Worm (Caenorhabditis elegans) whole organism, L4 larva: Measurements from ENCODE around the gene pph-1.

Experiments used
- F26F4.8 ChIP-seq: fragments of 200-800 bp; sonication (Bioruptor generic); conservative IDR thresholded peaks from 2 replicates; pipeline ENCODE4 v1.3.6; 2022; ENCODE audit warnings: missing genetic modification characterization, missing compliant biosample characterization
- R02D3.7 ChIP-seq: fragments of 150-350 bp; sonication (generic microtip); optimal IDR thresholded peaks from 3 replicates; lab custom pipeline; 2014; ENCODE audit warnings: missing biosample characterization, missing genetic modification characterization
- T20F7.1 ChIP-seq: fragments of 200-800 bp; sonication (Bioruptor generic); optimal IDR thresholded peaks from 2 replicates; lab custom pipeline; 2018; ENCODE audit warnings: mild to moderate bottlenecking, missing genetic modification characterization, missing compliant biosample characterization
- T26A8.4 ChIP-seq: fragments of 200-800 bp; sonication (Bioruptor generic); IDR thresholded peaks from 2 replicates; pipeline ENCODE4 v1.3.6; 2022; ENCODE audit warnings: missing genetic modification characterization, missing compliant biosample characterization
- ZK337.2 ChIP-seq: fragments of 200-800 bp; sonication (Bioruptor generic); IDR thresholded peaks from 2 replicates; pipeline ENCODE4 v1.3.6; 2022; ENCODE audit warnings: missing genetic modification reagents, missing genetic modification characterization, missing compliant biosample characterization
- aha-1 ChIP-seq: fragments of 150-350 bp; peaks from one replicate; lab custom pipeline; 2014; ENCODE audit warnings: missing biosample characterization, missing genetic modification characterization
- ama-1 ChIP-seq: fragments of 150-350 bp; optimal IDR thresholded peaks from 2 replicates; lab custom pipeline; 2014; ENCODE audit warnings: inconsistent platforms, mixed read lengths
- ceh-32 ChIP-seq: sonication (generic microtip); optimal IDR thresholded peaks from 2 replicates; lab custom pipeline; 2016; ENCODE audit warnings: mild to moderate bottlenecking, missing genetic modification characterization, missing compliant biosample characterization; ENCODE audit not compliant: poor library complexity
- daf-12 ChIP-seq: fragments of 150-350 bp; optimal IDR thresholded peaks from 2 replicates; lab custom pipeline; 2014; ENCODE audit warnings: missing biosample characterization, missing genetic modification reagents, missing genetic modification characterization
- daf-16 ChIP-seq, 3 experiments: sonication (generic microtip); optimal IDR thresholded peaks; 2 replicates each; lab custom pipeline; 2016 to 2017; ENCODE audit warnings: missing genetic modification characterization in 3 of 3, missing genetic modification reagents in 3 of 3, mild to moderate bottlenecking in 2 of 3, missing compliant biosample characterization in 2 of 3, missing biosample characterization in 1 of 3, moderate library complexity in 1 of 3
- daf-19 ChIP-seq: fragments of 200-800 bp; sonication (Bioruptor generic); conservative IDR thresholded peaks from 2 replicates; pipeline ENCODE4 v1.3.6; 2022; ENCODE audit warnings: missing genetic modification characterization, missing compliant biosample characterization
- dmd-6 ChIP-seq: fragments of 200-800 bp; sonication (Bioruptor generic); IDR thresholded peaks from 2 replicates; pipeline ENCODE4 v1.3.6; 2022; ENCODE audit warnings: missing genetic modification reagents, missing genetic modification characterization, missing compliant biosample characterization
- dmd-9 ChIP-seq: fragments of 200-800 bp; sonication (Bioruptor generic); IDR thresholded peaks from 2 replicates; pipeline ENCODE4 v1.3.6; 2022; ENCODE audit warnings: missing genetic modification reagents, missing genetic modification characterization, missing compliant biosample characterization
- dve-1 ChIP-seq: sonication (generic microtip); optimal IDR thresholded peaks from 2 replicates; lab custom pipeline; 2017; ENCODE audit warnings: antibody characterized with exemption, mild to moderate bottlenecking, missing genetic modification characterization, missing compliant biosample characterization; ENCODE audit not compliant: insufficient read depth
- egl-27 ChIP-seq: sonication (generic microtip); optimal IDR thresholded peaks from 3 replicates; lab custom pipeline; 2017; ENCODE audit warnings: missing biosample characterization, missing genetic modification reagents, missing genetic modification characterization
- egl-43 ChIP-seq: fragments of 200-800 bp; sonication (Bioruptor generic); IDR thresholded peaks from 2 replicates; pipeline ENCODE4 v1.3.6; 2022; ENCODE audit warnings: missing genetic modification reagents, missing genetic modification characterization, missing compliant biosample characterization
- fkh-10 ChIP-seq: fragments of 150-350 bp; optimal IDR thresholded peaks from 2 replicates; lab custom pipeline; 2014; ENCODE audit warnings: missing biosample characterization, missing genetic modification reagents, missing genetic modification characterization
- fos-1 ChIP-seq: fragments of 150-350 bp; optimal IDR thresholded peaks from 2 replicates; lab custom pipeline; 2014; ENCODE audit warnings: missing biosample characterization, missing genetic modification characterization
- gei-8 ChIP-seq: fragments of 200-800 bp; sonication (Bioruptor generic); optimal IDR thresholded peaks from 2 replicates; lab custom pipeline; 2018; ENCODE audit warnings: mild to moderate bottlenecking, missing genetic modification characterization, missing compliant biosample characterization
- hif-1 ChIP-seq, 2 experiments: sonication (generic microtip); optimal IDR thresholded peaks; 2 replicates each; lab custom pipeline; 2016 to 2017; ENCODE audit warnings: missing compliant biosample characterization in 2 of 2, missing genetic modification characterization in 2 of 2, missing genetic modification reagents in 2 of 2, missing genotype in 2 of 2, mild to moderate bottlenecking in 1 of 2
- hlh-11 ChIP-seq: fragments of 200-800 bp; sonication (Bioruptor generic); optimal IDR thresholded peaks from 2 replicates; lab custom pipeline; 2018; ENCODE audit warnings: mild to moderate bottlenecking, missing genetic modification characterization, missing compliant biosample characterization
- hmg-1.1 ChIP-seq: fragments of 200-800 bp; sonication (Bioruptor generic); IDR thresholded peaks from 2 replicates; pipeline ENCODE4 v1.3.6; 2022; ENCODE audit warnings: missing genetic modification reagents, missing genetic modification characterization, missing compliant biosample characterization
- lin-1 ChIP-seq: fragments of 200-800 bp; sonication (Bioruptor generic); IDR thresholded peaks from 2 replicates; pipeline ENCODE4 v1.3.6; 2022; ENCODE audit warnings: missing genetic modification reagents, missing genetic modification characterization, missing compliant biosample characterization
- lin-15B ChIP-seq: fragments of 150-350 bp; sonication (generic microtip); optimal IDR thresholded peaks from 3 replicates; lab custom pipeline; 2014; ENCODE audit warnings: missing biosample characterization, missing genetic modification characterization
- lin-29 ChIP-seq: fragments of 200-800 bp; sonication (Bioruptor generic); IDR thresholded peaks from 2 replicates; pipeline ENCODE4 v1.3.6; 2022; ENCODE audit warnings: missing genetic modification reagents, missing genetic modification characterization, missing compliant biosample characterization
- lin-39 ChIP-seq: fragments of 150-350 bp; optimal IDR thresholded peaks from 2 replicates; lab custom pipeline; 2014; ENCODE audit warnings: missing biosample characterization, missing genetic modification reagents, missing genetic modification characterization
- madf-5 ChIP-seq, 2 experiments: fragments of 200-800 bp; sonication (Bioruptor generic); IDR thresholded peaks; 2 replicates each; pipeline ENCODE4 v1.3.6; 2022; ENCODE audit warnings: missing compliant biosample characterization in 2 of 2, missing genetic modification characterization in 2 of 2
- nhr-10 ChIP-seq: fragments of 150-350 bp; optimal IDR thresholded peaks from 2 replicates; lab custom pipeline; 2014; ENCODE audit warnings: missing biosample characterization, missing genetic modification characterization
- nhr-237 ChIP-seq: sonication (generic microtip); optimal IDR thresholded peaks from 2 replicates; lab custom pipeline; 2017; ENCODE audit warnings: missing biosample characterization, missing genetic modification characterization
- nhr-25 ChIP-seq: sonication (generic microtip); optimal IDR thresholded peaks from 2 replicates; lab custom pipeline; 2017; ENCODE audit warnings: missing genetic modification characterization, mild to moderate bottlenecking, missing compliant biosample characterization, antibody characterized with exemption, moderate library complexity, borderline replicate concordance; ENCODE audit not compliant: insufficient read depth
- nhr-28 ChIP-seq: fragments of 150-350 bp; optimal IDR thresholded peaks from 2 replicates; lab custom pipeline; 2014; ENCODE audit warnings: missing biosample characterization, missing genetic modification characterization
- nhr-6 ChIP-seq: fragments of 150-350 bp; optimal IDR thresholded peaks from 2 replicates; lab custom pipeline; 2014; ENCODE audit warnings: missing biosample characterization, missing genetic modification characterization
- nhr-76 ChIP-seq: fragments of 150-350 bp; optimal IDR thresholded peaks from 2 replicates; lab custom pipeline; 2014; ENCODE audit warnings: missing biosample characterization, missing genetic modification characterization
- pha-4 ChIP-seq, 2 experiments: fragments of 150-350 bp in 1 of 2; fragments of 200-800 bp in 1 of 2; sonication (Bioruptor generic) in 1 of 2; IDR thresholded peaks in 1 of 2; optimal IDR thresholded peaks in 1 of 2; 2 replicates each; pipeline versions ENCODE4 v1.3.6 to Lab custom; 2014 to 2022; ENCODE audit warnings: missing genetic modification characterization in 2 of 2, missing genetic modification reagents in 2 of 2, missing biosample characterization in 1 of 2, missing compliant biosample characterization in 1 of 2
- pqm-1 ChIP-seq: sonication (generic microtip); optimal IDR thresholded peaks from 2 replicates; lab custom pipeline; 2017; ENCODE audit warnings: missing biosample characterization, missing genetic modification characterization
- rbr-2 ChIP-seq: sonication (generic microtip); optimal IDR thresholded peaks from 2 replicates; lab custom pipeline; 2016; ENCODE audit warnings: missing genotype, missing genetic modification characterization, missing compliant biosample characterization
- sdz-12 ChIP-seq: fragments of 200-800 bp; sonication (Bioruptor generic); optimal IDR thresholded peaks from 2 replicates; lab custom pipeline; 2018; ENCODE audit warnings: mild to moderate bottlenecking, missing genetic modification characterization, missing compliant biosample characterization
- spr-3 ChIP-seq: fragments of 200-800 bp; sonication (Bioruptor generic); optimal IDR thresholded peaks from 2 replicates; lab custom pipeline; 2018; ENCODE audit warnings: mild to moderate bottlenecking, missing genetic modification characterization, missing compliant biosample characterization
- unc-39 ChIP-seq: sonication (generic microtip); optimal IDR thresholded peaks from 2 replicates; lab custom pipeline; 2017; ENCODE audit warnings: missing biosample characterization, missing genetic modification characterization
- unc-62 ChIP-seq, 3 experiments: fragments of 150-350 bp in 1 of 3; sonication (generic microtip); optimal IDR thresholded peaks in 2 of 3; peaks in 1 of 3; 1 replicate in 1 of 3; 2 replicates in 2 of 3; lab custom pipeline; 2014 to 2017; ENCODE audit warnings: missing biosample characterization in 3 of 3, missing genetic modification characterization in 3 of 3, missing genetic modification reagents in 3 of 3, missing genotype in 1 of 3
- zfp-2 ChIP-seq: sonication (generic microtip); optimal IDR thresholded peaks from 2 replicates; lab custom pipeline; 2016; ENCODE audit warnings: mild to moderate bottlenecking, missing genetic modification characterization, missing compliant biosample characterization
- zip-2 ChIP-seq: fragments of 150-350 bp; optimal IDR thresholded peaks from 2 replicates; lab custom pipeline; 2014; ENCODE audit warnings: missing biosample characterization, missing genetic modification characterization

The pph-1 gene

ce11 chrV:10712608-10712900, 10.2 kb downstream of the pph-1 start (continued):
- TF ChIP-seq pha-4 (GFP tag; IDR thresholded peaks at IDR 0.05; lab: Robert Waterston, UW) (peak; percentile 51; the same call in 1 of the 2 replicates), pha-4 (tag; optimal IDR thresholded peaks at IDR 0.05; lab: Kevin White, UChicago) (no peak), dve-1 (peak; percentile 7), nhr-6 (no peak), spr-3 (GFP tag; lab: Kevin White, UChicago) (no peak), nhr-28 (tag; lab: Kevin White, UChicago) (peak; percentile 3), unc-62 (GFP tag; optimal IDR thresholded peaks at IDR 0.05 in 1 of 2; lab: Kevin White, UChicago) (peak in 1 of 2 experiments; percentile 66), unc-62 (tag; optimal IDR thresholded peaks at IDR 0.05; lab: Kevin White, UChicago) (no peak), hmg-1.1 (GFP tag; lab: Robert Waterston, UW) (no peak)
- TF ChIP-seq, all 104 proteins: peak for 10

ce11 chrV:10713704-10714239, 11.4 kb downstream of the pph-1 start:
- peak; percentile 74 for TF ChIP-seq dmd-6 (GFP tag; lab: Robert Waterston, UW)
- no peak for TF ChIP-seq rbr-2
- TF ChIP-seq aha-1 (tag; lab: Kevin White, UChicago) = peak; percentile 11
- TF ChIP-seq zfp-2 (tag; lab: Kevin White, UChicago) = no peak
- no peak for TF ChIP-seq lin-39
- no peak for TF ChIP-seq pqm-1
- no peak for TF ChIP-seq gei-8 (GFP tag; lab: Kevin White, UChicago)
- TF ChIP-seq egl-27 = no peak
- TF ChIP-seq lin-1 (GFP tag; lab: Robert Waterston, UW) = no peak
- no peak for TF ChIP-seq nhr-76
- no peak for TF ChIP-seq fos-1 (tag; lab: Kevin White, UChicago)
- peak; percentile 40 for TF ChIP-seq nhr-28 (tag; lab: Kevin White, UChicago)
- TF ChIP-seq sdz-12 (GFP tag; lab: Kevin White, UChicago) = no peak
- TF ChIP-seq unc-62 (GFP tag; optimal IDR thresholded peaks at IDR 0.05 in 1 of 2; lab: Kevin White, UChicago) = peak in 1 of 2 experiments; percentile 24
- no peak for TF ChIP-seq unc-62 (tag; optimal IDR thresholded peaks at IDR 0.05; lab: Kevin White, UChicago)
- no peak for TF ChIP-seq daf-19
- peak; percentile 24 for TF ChIP-seq hlh-11 (tag; lab: Kevin White, UChicago)
- no peak for TF ChIP-seq R02D3.7
- no peak for TF ChIP-seq lin-15B (tag; lab: Kevin White, UChicago)
- TF ChIP-seq dve-1 = peak; percentile 41
- TF ChIP-seq lin-29 (GFP tag; lab: Robert Waterston, UW) = no peak
- TF ChIP-seq ceh-32 (tag; lab: Kevin White, UChicago) = no peak

DNA sequence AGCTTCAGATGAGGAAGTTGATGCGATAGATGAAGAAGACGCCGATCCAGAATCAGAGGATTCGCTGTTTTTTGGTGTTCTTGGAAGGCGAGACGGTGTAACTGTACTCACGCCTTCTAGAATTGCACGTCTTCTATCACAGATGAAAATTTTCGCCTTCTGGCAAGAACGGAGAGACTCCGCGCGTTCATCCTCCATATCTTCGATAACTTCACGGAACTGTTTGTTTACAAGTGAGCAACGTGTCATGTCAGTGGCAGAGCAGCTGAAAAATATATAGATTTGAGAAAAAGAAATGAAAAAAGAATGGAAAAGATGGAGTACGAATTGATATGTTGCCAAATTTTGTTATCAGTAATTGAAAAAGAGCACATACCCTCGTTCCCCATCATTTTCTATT, 12.3 kb downstream of the pph-1 start:
- TF ChIP-seq rbr-2 (no peak), T26A8.4 (GFP tag; lab: Robert Waterston, UW) (peak; percentile 47; the same call in 1 of the 2 replicates), sdz-12 (GFP tag; lab: Kevin White, UChicago) (peak; percentile 9), dmd-6 (GFP tag; lab: Robert Waterston, UW) (peak; percentile 37; the same call in 1 of the 2 replicates)

DNA sequence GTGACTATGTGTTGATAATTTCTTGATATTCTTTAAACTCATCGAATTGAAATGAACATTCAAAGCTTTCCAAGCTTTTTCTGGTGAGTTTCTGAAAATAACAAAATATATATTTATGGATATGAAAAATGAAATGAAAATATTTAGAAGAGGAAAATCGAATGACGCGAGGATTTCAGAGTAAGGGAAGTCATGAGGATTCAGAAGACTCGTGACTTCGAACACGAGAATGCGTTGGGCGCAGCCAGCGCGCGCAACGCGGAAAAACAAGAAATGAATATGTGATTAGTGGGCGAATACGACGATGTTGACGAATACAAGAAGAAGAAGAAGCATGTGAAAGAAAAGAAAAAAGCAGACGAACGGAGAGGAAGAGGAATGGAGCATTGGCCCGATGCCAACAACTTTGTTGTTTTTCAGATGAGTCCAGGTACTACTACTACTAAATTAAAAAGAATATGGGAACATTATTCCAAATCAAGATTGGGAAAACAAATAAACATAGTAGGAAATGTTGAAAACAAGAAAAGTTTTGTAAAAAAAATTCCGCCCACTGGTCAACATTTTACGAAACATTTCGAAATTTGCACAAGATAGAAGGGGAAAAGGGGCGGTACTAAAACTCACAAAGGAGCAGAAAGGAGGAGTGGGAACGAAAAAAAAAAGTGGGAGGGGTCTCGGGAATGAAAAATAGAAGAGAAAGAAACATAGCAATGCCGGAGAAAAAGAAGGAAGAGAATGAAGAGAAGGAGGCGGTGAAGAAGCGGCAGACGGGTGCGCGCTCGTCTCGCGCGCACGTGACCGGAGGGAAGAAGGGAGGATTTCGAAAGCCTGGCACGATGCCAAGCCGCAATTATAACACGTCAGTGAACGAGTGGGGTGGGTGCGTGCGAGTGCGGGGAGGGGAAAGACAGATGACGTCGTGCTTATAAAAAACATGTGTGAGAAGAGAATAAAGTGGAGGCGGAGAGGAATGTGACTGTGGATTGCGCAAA, 13.1 kb downstream of the pph-1 start:
- TF ChIP-seq hif-1 (tag; optimal IDR thresholded peaks at IDR 0.05; lab: Kevin White, UChicago) = peak in 1 of 2 experiments; percentile 96
- no peak for TF ChIP-seq unc-39 (tag; lab: Kevin White, UChicago)
- TF ChIP-seq daf-16 (GFP tag; optimal IDR thresholded peaks at IDR 0.05; lab: Kevin White, UChicago) = peak in 1 of 2 experiments; percentile 39
- no peak for TF ChIP-seq daf-16 (tag; optimal IDR thresholded peaks at IDR 0.05; lab: Kevin White, UChicago)
- no peak for TF ChIP-seq ama-1 (lab: Kevin White, UChicago)
- peak; percentile 93 for TF ChIP-seq fkh-10 (GFP tag; lab: Kevin White, UChicago)
- TF ChIP-seq F26F4.8 = no peak
- TF ChIP-seq zip-2 (tag; lab: Kevin White, UChicago) = peak; percentile 47
- no peak for TF ChIP-seq madf-5 (GFP tag; IDR thresholded peaks at IDR 0.05; lab: Robert Waterston, UW)
- peak; percentile 66 for TF ChIP-seq ZK337.2 (GFP tag; lab: Robert Waterston, UW)
- TF ChIP-seq lin-1 (GFP tag; lab: Robert Waterston, UW) = peak; percentile 87
- TF ChIP-seq nhr-237 (tag; lab: Kevin White, UChicago) = no peak
- peak; percentile 97 for TF ChIP-seq egl-43 (GFP tag; lab: Robert Waterston, UW)
- peak; percentile 59 for TF ChIP-seq nhr-25 (tag; lab: Kevin White, UChicago)
- peak; percentile 27 for TF ChIP-seq nhr-10 (tag; lab: Kevin White, UChicago)
- TF ChIP-seq T20F7.1 (GFP tag; lab: Kevin White, UChicago) = peak; percentile 57
- TF ChIP-seq daf-12 (tag; lab: Kevin White, UChicago) = no peak
- peak; percentile 73; the same call in 1 of the 2 replicates for TF ChIP-seq dmd-9 (GFP tag; lab: Robert Waterston, UW)
